Fruit fly (Drosophila melanogaster) S2 (cell line): ENCODE measurements around the gene Smg6.

Source experiments
- CG8478 ChIP-seq: fragments of >200 bp; optimal IDR thresholded peaks from 2 replicates; lab custom pipeline; 2018
- CTCF ChIP-seq, 2 experiments: fragments of >200 bp; optimal IDR thresholded peaks; 2 replicates each; lab custom pipeline; 2018

Gene Smg6

DNA sequence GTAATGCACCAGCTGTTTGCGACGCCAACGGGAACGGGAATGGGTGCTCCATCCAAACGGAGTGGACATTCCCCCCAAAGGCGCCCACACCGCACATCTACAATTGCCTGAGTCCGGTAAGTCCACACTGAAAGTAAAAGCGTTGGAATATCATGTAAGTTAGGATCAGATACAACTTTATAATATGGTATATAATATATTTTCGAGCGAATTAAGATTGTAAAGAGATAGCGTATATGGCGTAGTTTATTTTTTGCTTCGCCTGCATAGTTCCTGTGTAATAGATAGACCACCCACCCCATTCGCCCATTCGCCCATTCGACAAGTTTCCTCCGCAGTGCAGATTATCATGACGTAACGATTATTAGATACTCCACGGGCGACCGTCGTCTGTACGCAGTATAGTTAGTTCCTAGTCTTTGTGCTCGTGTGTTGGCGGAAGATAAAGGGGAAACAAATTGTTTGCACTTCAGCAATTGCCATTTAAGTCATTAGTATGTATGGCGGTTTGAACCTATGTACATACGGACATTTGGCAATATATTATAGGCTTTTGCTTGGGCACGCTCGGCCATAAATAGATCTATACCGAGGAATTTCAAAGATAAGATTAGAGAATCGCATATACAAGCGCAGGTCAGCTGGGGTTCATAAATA is 18.3 kb upstream of the Smg6 start:
- no peak for TF ChIP-seq CTCF (optimal IDR thresholded peaks at IDR 0.05; lab: Kevin White, UChicago)
- TF ChIP-seq CG8478 (lab: Kevin White, UChicago), result no peak

- no peak for TF ChIP-seq CG8478 (lab: Kevin White, UChicago)
These were observed 17.4 kb upstream of the Smg6 start for dm6 chr3R:25050649-25051048.

dm6 chr3R:25049742-25050517 is 16.7 kb upstream of the Smg6 start:
- TF ChIP-seq CTCF (optimal IDR thresholded peaks at IDR 0.05; lab: Kevin White, UChicago), result no peak
- TF ChIP-seq CG8478 (lab: Kevin White, UChicago), result no peak

- no peak for TF ChIP-seq CG8478 (lab: Kevin White, UChicago)
- TF ChIP-seq CTCF (optimal IDR thresholded peaks at IDR 0.05; lab: Kevin White, UChicago), result no peak
These were observed 16.1 kb upstream of the Smg6 start, which contains the start of gene CG11791 for dm6 chr3R:25049383-25049741. Gene CG11791, plus strand, starts transcription at chr3R:25049616.

- TF ChIP-seq CG8478 (lab: Kevin White, UChicago), result no peak
These were observed 14.2 kb upstream of the Smg6 start, which contains the start of gene CG11790 for dm6 chr3R:25047504-25047903. Gene CG11790, plus strand, starts transcription at chr3R:25047706.

DNA sequence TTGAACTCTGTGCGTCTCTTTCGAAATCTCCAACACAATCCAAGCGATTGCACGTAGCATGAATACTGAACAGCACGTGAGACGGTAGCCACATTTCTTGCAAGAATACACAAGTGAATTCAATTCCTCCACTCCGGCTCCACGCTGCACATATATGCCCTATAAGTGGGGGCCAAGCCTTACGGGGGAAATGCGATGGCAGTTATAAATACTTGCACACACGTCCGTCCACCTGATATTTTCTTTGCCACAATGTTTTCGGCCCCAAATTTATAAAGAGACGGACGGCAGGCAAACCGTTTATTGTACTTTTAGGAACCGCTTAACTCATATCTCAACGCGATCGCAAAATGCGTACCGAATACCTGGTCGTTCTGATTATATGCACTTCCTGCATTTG is 12.8 kb upstream of the Smg6 start, which contains the start of gene CG11786:
Gene CG11786, plus strand, starts transcription at position 301 of the 400 bp plus-strand sequence.
- TF ChIP-seq CTCF (optimal IDR thresholded peaks at IDR 0.05; lab: Kevin White, UChicago) (no peak), CG8478 (lab: Kevin White, UChicago) (no peak)

- no peak for TF ChIP-seq CTCF (optimal IDR thresholded peaks at IDR 0.05; lab: Kevin White, UChicago)
- TF ChIP-seq CG8478 (lab: Kevin White, UChicago), result no peak
These were observed 11.7 kb upstream of the Smg6 start, which contains the start of gene 5PtaseI for dm6 chr3R:25044816-25045551. Gene 5PtaseI, minus strand, starts transcription at chr3R:25045151.

- no peak for TF ChIP-seq CG8478 (lab: Kevin White, UChicago)
- TF ChIP-seq CTCF (optimal IDR thresholded peaks at IDR 0.05; lab: Kevin White, UChicago), result no peak
These were observed 5.8 kb upstream of the Smg6 start, which contains the start of the genes Ythdf and bai for dm6 chr3R:25039028-25039476. Gene Ythdf, minus strand, starts transcription at chr3R:25039249. Gene bai, plus strand, starts transcription at chr3R:25039374.

DNA sequence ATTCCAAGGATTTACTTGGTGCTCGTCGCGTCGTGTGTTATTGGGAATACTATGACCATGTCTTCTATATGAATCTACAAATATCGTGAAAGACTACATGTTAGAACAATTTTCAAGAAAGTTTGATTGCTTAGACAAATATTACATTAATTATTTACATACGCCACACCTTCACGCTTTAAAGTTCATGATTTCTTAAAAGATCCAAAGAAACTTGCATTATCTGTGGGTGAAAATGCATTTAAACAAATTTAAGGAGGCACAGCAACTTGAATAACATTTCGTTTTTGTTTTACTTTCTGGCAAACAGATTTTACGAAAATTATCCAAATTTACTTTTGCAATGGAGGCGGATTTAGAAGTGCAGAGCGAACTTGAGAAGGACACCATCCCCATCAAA is 3.4 kb upstream of the Smg6 start, which contains the start of gene CG31115:
Gene CG31115, plus strand, starts transcription at position 301 of the 400 bp plus-strand sequence.
- TF ChIP-seq CTCF (optimal IDR thresholded peaks at IDR 0.05; lab: Kevin White, UChicago), result no peak
- no peak for TF ChIP-seq CG8478 (lab: Kevin White, UChicago)

DNA sequence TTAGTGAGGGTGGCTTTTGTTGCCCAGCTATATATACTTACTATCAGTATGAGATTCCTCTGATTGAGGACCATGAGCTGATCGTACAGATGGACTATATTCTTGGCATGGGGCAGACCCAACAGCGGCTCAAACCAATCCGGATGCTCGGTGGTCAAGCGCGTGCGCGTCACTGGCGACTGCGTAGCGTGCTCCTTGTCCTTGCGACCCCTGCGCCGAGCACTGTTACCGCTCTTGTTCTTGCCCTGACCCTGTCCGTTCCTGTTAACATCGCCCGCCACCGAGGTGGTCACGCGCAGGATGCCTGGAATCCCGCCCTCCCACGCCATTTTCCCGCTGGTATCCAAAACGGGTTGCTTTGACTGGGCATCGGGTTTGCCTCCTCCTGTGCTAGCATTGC is 579 bp downstream of the Smg6 start:
- TF ChIP-seq CTCF (optimal IDR thresholded peaks at IDR 0.05; lab: Kevin White, UChicago), result no peak
- TF ChIP-seq CG8478 (lab: Kevin White, UChicago), result no peak

DNA sequence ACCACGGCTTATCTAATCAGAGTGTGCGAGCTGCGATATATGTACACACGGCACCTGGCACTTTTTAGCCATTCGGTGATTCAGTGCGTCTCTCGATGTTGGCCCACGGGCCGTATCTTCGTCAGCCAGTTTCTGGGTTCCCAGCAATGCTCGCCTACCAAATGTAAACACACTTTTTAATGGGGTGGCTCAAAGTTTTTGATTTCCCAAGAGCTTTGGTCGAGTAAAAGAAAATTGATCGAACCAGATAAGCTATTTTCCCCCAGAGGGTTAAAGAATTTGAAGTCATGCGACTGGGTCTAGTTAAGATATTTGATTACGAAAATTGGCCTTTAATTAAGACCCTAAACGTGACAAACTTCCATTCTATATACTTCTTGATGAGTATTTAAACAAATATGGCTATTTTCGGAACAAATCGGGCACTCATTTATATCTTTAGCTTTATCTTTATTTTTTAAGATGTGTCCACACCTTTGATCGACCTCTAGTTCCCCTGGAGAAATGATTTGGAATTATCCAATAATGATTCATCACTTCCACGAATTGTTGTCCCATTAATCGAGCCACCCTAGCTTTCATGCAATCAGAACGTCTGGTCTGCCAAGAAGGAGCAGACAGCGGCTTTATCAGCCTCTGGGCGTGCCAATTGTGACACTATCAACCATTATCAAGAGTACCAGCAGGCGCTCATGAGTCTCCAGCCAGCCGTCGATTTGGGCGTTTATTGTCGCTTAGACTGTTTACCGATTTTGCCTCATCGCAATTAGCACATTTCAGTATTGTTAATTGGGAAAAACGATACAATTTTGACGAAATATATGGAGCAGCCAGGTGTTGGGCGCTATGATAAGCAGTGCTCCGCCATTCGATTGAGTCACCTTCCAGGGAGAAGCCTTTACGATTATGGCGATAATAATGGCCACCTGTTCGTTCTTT is 5.7 kb downstream of the Smg6 start:
- no peak for TF ChIP-seq CTCF (optimal IDR thresholded peaks at IDR 0.05; lab: Kevin White, UChicago)
- TF ChIP-seq CG8478 (lab: Kevin White, UChicago), result no peak

DNA sequence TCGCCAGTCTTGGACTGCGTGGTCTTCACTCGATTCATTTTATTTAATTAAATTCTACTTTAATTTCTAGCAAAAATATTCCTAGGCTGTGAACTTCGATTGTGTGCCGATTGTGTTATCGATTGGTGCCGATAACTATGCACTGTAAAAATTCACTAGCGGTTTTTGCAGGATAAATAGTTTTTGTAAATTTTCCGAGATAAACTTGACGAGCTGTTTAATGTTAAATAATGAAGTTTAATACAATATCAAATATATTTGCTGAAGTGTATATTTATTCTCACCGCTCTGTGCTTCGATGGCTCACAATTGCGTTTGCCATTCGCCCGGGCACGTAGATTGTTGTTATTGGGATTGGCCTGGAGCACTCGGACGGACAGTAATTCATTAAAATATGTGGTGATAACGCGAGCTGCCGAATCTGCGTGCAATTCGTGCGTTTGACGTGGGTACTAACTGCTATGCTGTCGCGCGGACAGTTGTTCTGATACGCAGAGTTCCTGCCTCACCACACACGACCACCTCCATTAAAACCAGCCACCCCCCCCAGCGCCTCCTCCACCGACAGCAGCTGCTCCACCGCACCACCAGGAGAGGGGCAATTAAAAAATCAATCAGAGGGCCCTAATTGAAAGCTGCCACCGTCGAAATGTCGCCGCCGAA is 8.2 kb downstream of the Smg6 start, which contains the start of the genes EMC6 and Hr96:
Gene EMC6, minus strand, starts transcription at position 123 of the 663 bp plus-strand sequence.
Gene Hr96, plus strand, starts transcription at position 341 of the 663 bp plus-strand sequence.
- TF ChIP-seq CG8478 (lab: Kevin White, UChicago) (no peak), CTCF (optimal IDR thresholded peaks at IDR 0.05; lab: Kevin White, UChicago) (no peak)

DNA sequence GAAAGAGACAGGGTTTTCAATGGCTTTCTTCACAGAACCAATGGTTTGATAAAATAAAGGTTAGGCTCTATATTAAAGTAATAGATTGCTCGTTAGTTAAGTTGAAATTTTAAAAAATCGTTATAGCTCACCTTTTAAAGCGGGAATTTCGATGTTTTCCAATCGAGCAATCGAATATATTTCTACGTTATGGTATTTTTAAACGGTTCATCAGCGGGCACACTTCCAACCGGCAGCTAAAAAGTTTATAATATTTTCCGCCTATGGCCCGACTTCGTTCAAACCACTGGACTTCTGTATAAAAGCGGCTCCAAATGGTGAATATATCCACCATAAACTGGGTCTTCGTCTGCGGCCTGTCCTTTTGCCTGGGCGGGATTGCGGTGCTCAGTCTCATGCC is 10.2 kb downstream of the Smg6 start, which contains the start of gene beta4GalT7:
Gene beta4GalT7, plus strand, starts transcription at position 201 of the 400 bp plus-strand sequence.
- TF ChIP-seq CG8478 (lab: Kevin White, UChicago) (no peak), CTCF (optimal IDR thresholded peaks at IDR 0.05; lab: Kevin White, UChicago) (no peak)
